Worm (Caenorhabditis elegans): ENCODE data around the gene R02E12.12.
A peak's percentile ranks its signal among the peaks of the same experiment; 100 is the strongest.

DNA sequence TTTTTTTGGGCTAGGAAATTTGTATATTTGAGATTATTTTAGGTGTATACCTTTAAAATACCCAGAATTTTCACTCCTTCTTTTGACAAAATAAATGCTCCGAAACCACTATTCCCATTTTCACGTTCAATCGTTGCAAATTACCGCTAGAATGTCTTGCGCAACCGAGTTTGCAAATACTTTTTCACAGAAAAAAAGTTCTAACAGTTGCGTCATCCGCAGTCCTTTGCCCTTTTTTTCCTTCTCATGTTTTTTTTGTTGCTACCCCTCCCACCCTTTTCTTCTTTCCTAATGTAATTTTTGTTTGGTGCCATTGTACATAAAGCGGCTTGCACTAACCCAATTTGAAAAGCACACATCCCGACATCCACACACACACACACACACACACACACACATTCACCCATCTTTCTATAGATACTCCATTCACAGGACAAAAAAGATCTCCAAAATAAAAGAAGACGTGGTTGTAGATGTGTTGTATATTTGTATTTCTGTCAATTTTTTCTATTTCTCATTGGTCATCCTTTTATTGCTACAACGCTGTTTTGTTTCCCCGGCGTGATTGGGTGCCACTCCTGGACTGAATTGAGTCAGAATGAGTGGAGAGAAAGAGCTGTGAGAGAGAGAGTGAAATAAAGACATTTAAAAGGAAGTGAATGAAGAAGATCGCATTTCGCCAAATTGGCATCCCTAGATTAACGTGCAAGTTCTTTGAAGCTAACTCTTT, 45.7 kb upstream of the R02E12.12 start:
- TF ChIP-seq ceh-31 (tag; optimal IDR thresholded peaks at IDR 0.05) (peak; percentile 47), C38D4.7 (GFP tag; optimal IDR thresholded peaks at IDR 0.05) (no peak), ceh-24 (tag; optimal IDR thresholded peaks at IDR 0.05) (no peak), ets-4 (tag; optimal IDR thresholded peaks at IDR 0.05) (no peak), tbx-2 (tag; optimal IDR thresholded peaks at IDR 0.05) (no peak), ama-1 (optimal IDR thresholded peaks at IDR 0.05) (no peak), npax-4 (tag; optimal IDR thresholded peaks at IDR 0.05) (no peak), mec-3 (tag; optimal IDR thresholded peaks at IDR 0.05; ENCODE audit: borderline replicate concordance) (no peak), F13H6.1 (tag; optimal IDR thresholded peaks at IDR 0.05) (no peak), rnt-1 (tag; optimal IDR thresholded peaks at IDR 0.05) (no peak), elt-2 (tag; optimal IDR thresholded peaks at IDR 0.05) (no peak), nfya-1 (tag; optimal IDR thresholded peaks at IDR 0.05) (no peak)

Data from whole organism, late embryonic.